Fruit fly (Drosophila melanogaster) whole organism, embryonic: ENCODE measurements around the gene Porin2.
A peak's percentile ranks its signal among the peaks of the same experiment; 100 is the strongest.

ENCODE experiments used
- Antp ChIP-seq: fragments of 200-800 bp; sonication (Bioruptor generic); optimal IDR thresholded peaks from 3 replicates; lab custom pipeline; 2016; ENCODE audit warnings: missing biosample characterization, missing genetic modification characterization
- Asciz ChIP-seq: fragments of 200-800 bp; sonication (Bioruptor generic); optimal IDR thresholded peaks from 2 replicates; lab custom pipeline; 2017; ENCODE audit warnings: missing biosample characterization, mild to moderate bottlenecking, missing genetic modification characterization, missing genetic modification reagents
- CG10321 ChIP-seq: fragments of 200-800 bp; sonication (Bioruptor generic); IDR thresholded peaks from 2 replicates; pipeline ENCODE4 v1.3.6; 2022; ENCODE audit warnings: missing biosample characterization, missing genetic modification characterization
- CG10565 ChIP-seq: fragments of 200-800 bp; sonication (Bioruptor generic); optimal IDR thresholded peaks from 3 replicates; lab custom pipeline; 2016; ENCODE audit warnings: missing biosample characterization, mild to moderate bottlenecking, missing genetic modification characterization
- CG10979 ChIP-seq: fragments of 200-800 bp; sonication (Bioruptor generic); optimal IDR thresholded peaks from 2 replicates; lab custom pipeline; 2018; ENCODE audit warnings: missing biosample characterization, mild to moderate bottlenecking, missing genetic modification characterization, moderate library complexity
- CG11723 ChIP-seq: fragments of 200-800 bp; sonication (Bioruptor generic); optimal IDR thresholded peaks from 2 replicates; lab custom pipeline; 2017; ENCODE audit warnings: missing biosample characterization, mild to moderate bottlenecking, missing genetic modification characterization
- CG12071 ChIP-seq: fragments of 200-800 bp; sonication (Bioruptor generic); optimal IDR thresholded peaks from 3 replicates; lab custom pipeline; 2018; ENCODE audit warnings: missing biosample characterization, mild to moderate bottlenecking, missing genetic modification characterization
- CG12391 ChIP-seq: fragments of 200-800 bp; sonication (Bioruptor generic); optimal IDR thresholded peaks from 3 replicates; lab custom pipeline; 2018; ENCODE audit warnings: missing biosample characterization, mild to moderate bottlenecking, missing genetic modification characterization, moderate library complexity
- CG13894 ChIP-seq: fragments of 200-800 bp; sonication (Bioruptor generic); optimal IDR thresholded peaks from 3 replicates; lab custom pipeline; 2018; ENCODE audit warnings: missing biosample characterization, mild to moderate bottlenecking, missing genetic modification characterization, moderate library complexity
- CG1602 ChIP-seq: fragments of 200-800 bp; sonication (Bioruptor generic); optimal IDR thresholded peaks from 3 replicates; lab custom pipeline; 2016; ENCODE audit warnings: missing biosample characterization, missing genetic modification characterization
- CG7987 ChIP-seq: fragments of 200-800 bp; sonication (Bioruptor generic); optimal IDR thresholded peaks from 2 replicates; lab custom pipeline; 2018; ENCODE audit warnings: missing biosample characterization, mild to moderate bottlenecking, missing genetic modification characterization, moderate library complexity
- CG8290 ChIP-seq, 3 experiments: fragments of 200-800 bp; sonication (Bioruptor generic); optimal IDR thresholded peaks; 2 replicates each; lab custom pipeline; 2016 to 2019; ENCODE audit warnings: missing biosample characterization in 3 of 3, missing genetic modification characterization in 3 of 3, mild to moderate bottlenecking in 2 of 3, moderate library complexity in 1 of 3
- CG8388 ChIP-seq: fragments of 200-800 bp; sonication (Bioruptor generic); optimal IDR thresholded peaks from 2 replicates; lab custom pipeline; 2019; ENCODE audit warnings: missing biosample characterization, mild to moderate bottlenecking, missing genetic modification characterization, moderate library complexity
- CG9609 ChIP-seq: fragments of 200-800 bp; sonication (Bioruptor generic); optimal IDR thresholded peaks from 3 replicates; lab custom pipeline; 2016; ENCODE audit warnings: missing biosample characterization, missing genetic modification characterization
- CG9797 ChIP-seq: fragments of 200-800 bp; sonication (Bioruptor generic); optimal IDR thresholded peaks from 3 replicates; lab custom pipeline; 2018; ENCODE audit warnings: missing biosample characterization, mild to moderate bottlenecking, missing genetic modification characterization
- Camta ChIP-seq: fragments of 200-800 bp; sonication (Bioruptor generic); optimal IDR thresholded peaks from 2 replicates; lab custom pipeline; 2016; ENCODE audit warnings: missing biosample characterization, missing genetic modification characterization
- D19B ChIP-seq: fragments of 200-800 bp; sonication (Bioruptor generic); optimal IDR thresholded peaks from 2 replicates; lab custom pipeline; 2017; ENCODE audit warnings: missing biosample characterization, mild to moderate bottlenecking, missing genetic modification characterization
- Dbx ChIP-seq: fragments of 200-800 bp; sonication (Bioruptor generic); IDR thresholded peaks from 3 replicates; pipeline ENCODE4 v1.3.6; 2022; ENCODE audit warnings: missing biosample characterization, missing genetic modification characterization
- Dfd ChIP-seq, 2 experiments: fragments of >200 bp; optimal IDR thresholded peaks; 2 replicates each; lab custom pipeline; 2017; ENCODE audit warnings: missing biosample characterization in 2 of 2, missing genetic modification characterization in 2 of 2
- Dip3 ChIP-seq: fragments of 200-800 bp; sonication (Bioruptor generic); optimal IDR thresholded peaks from 3 replicates; lab custom pipeline; 2016; ENCODE audit warnings: missing biosample characterization, missing genetic modification characterization
- Dref ChIP-seq: fragments of 200-800 bp; sonication (Bioruptor generic); IDR thresholded peaks from 2 replicates; pipeline ENCODE4 v1.3.6; 2022; ENCODE audit warnings: missing biosample characterization, missing genetic modification characterization
- Gug ChIP-seq: fragments of 200-800 bp; sonication (Bioruptor generic); IDR thresholded peaks from 4 replicates; pipeline ENCODE4 v1.3.6; 2022; ENCODE audit warnings: missing biosample characterization, missing genetic modification characterization
- Mad ChIP-seq: fragments of 200-800 bp; sonication (Bioruptor generic); optimal IDR thresholded peaks from 2 replicates; lab custom pipeline; 2016; ENCODE audit warnings: missing biosample characterization, missing genetic modification characterization
- NFAT ChIP-seq: fragments of 200-800 bp; sonication (Bioruptor generic); IDR thresholded peaks from 2 replicates; pipeline ENCODE4 v1.3.6; 2022; ENCODE audit warnings: missing biosample characterization, missing genetic modification characterization
- Oli ChIP-seq: fragments of 200-800 bp; sonication (Bioruptor generic); optimal IDR thresholded peaks from 2 replicates; lab custom pipeline; 2018; ENCODE audit warnings: missing biosample characterization, mild to moderate bottlenecking, missing genetic modification characterization, moderate library complexity
- Rx ChIP-seq: fragments of 200-800 bp; sonication (Bioruptor generic); IDR thresholded peaks from 2 replicates; pipeline ENCODE4 v1.3.6; 2022; ENCODE audit warnings: missing biosample characterization, missing genetic modification characterization
- Tbp ChIP-seq: fragments of >200 bp; optimal IDR thresholded peaks from 2 replicates; lab custom pipeline; 2018; ENCODE audit warnings: missing biosample characterization, missing genetic modification characterization
- bab2 ChIP-seq: fragments of 200-800 bp; sonication (Bioruptor generic); optimal IDR thresholded peaks from 2 replicates; lab custom pipeline; 2016; ENCODE audit warnings: missing biosample characterization, missing genetic modification characterization
- bigmax ChIP-seq: fragments of 200-800 bp; sonication (Bioruptor generic); optimal IDR thresholded peaks from 2 replicates; lab custom pipeline; 2018; ENCODE audit warnings: missing biosample characterization, mild to moderate bottlenecking, missing genetic modification characterization
- chm ChIP-seq: fragments of 200-800 bp; sonication (Bioruptor generic); IDR thresholded peaks from 2 replicates; pipeline ENCODE4 v1.3.6; 2022; ENCODE audit warnings: missing biosample characterization, missing genetic modification characterization
- dan ChIP-seq: fragments of 200-800 bp; sonication (Bioruptor generic); IDR thresholded peaks from 2 replicates; pipeline ENCODE4 v1.3.6; 2022; ENCODE audit warnings: missing biosample characterization, missing genetic modification characterization
- dm ChIP-seq: fragments of 200-800 bp; sonication (Bioruptor generic); optimal IDR thresholded peaks from 3 replicates; lab custom pipeline; 2016; ENCODE audit warnings: missing biosample characterization, missing genetic modification characterization
- dpn ChIP-seq, 2 experiments: fragments of 200-800 bp; sonication (Bioruptor generic); optimal IDR thresholded peaks; 3 replicates each; lab custom pipeline; 2016; ENCODE audit warnings: missing biosample characterization in 2 of 2, missing genetic modification characterization in 2 of 2
- esg ChIP-seq: fragments of 200-800 bp; sonication (Bioruptor generic); conservative IDR thresholded peaks from 2 replicates; pipeline ENCODE4 v1.3.6; 2022; ENCODE audit warnings: missing biosample characterization, missing genetic modification characterization
- gro ChIP-seq: fragments of 200-800 bp; sonication (Bioruptor generic); optimal IDR thresholded peaks from 2 replicates; lab custom pipeline; 2016; ENCODE audit warnings: missing biosample characterization, missing genetic modification characterization
- hkb ChIP-seq, 2 experiments: fragments of 200-800 bp in 1 of 2; fragments of >200 bp in 1 of 2; sonication (Bioruptor generic) in 1 of 2; IDR thresholded peaks in 1 of 2; optimal IDR thresholded peaks in 1 of 2; 2 replicates each; pipeline versions ENCODE4 v1.3.6 to Lab custom; 2017 to 2022; ENCODE audit warnings: missing biosample characterization in 1 of 2, missing genetic modification characterization in 1 of 2
- klu ChIP-seq: fragments of 200-800 bp; sonication (Bioruptor generic); IDR thresholded peaks from 2 replicates; pipeline ENCODE4 v1.3.6; 2022; ENCODE audit warnings: missing biosample characterization, missing genetic modification characterization
- kni ChIP-seq: fragments of 200-800 bp; sonication (Bioruptor generic); optimal IDR thresholded peaks from 3 replicates; lab custom pipeline; 2017; ENCODE audit warnings: mild to moderate bottlenecking, missing biosample characterization, missing genetic modification reagents, missing genetic modification characterization
- lola ChIP-seq, 3 experiments: fragments of >200 bp in 2 of 3; fragments of 200-800 bp in 1 of 3; sonication (Bioruptor generic) in 1 of 3; optimal IDR thresholded peaks; 2 replicates each; lab custom pipeline; 2017 to 2019; ENCODE audit warnings: missing biosample characterization in 3 of 3, missing genetic modification characterization in 3 of 3, mild to moderate bottlenecking in 1 of 3, moderate library complexity in 1 of 3
- otp ChIP-seq: fragments of 200-800 bp; sonication (Bioruptor generic); IDR thresholded peaks from 3 replicates; pipeline ENCODE4, ENCODE4 v1.3.6; 2022; ENCODE audit warnings: missing biosample characterization, missing genetic modification characterization
- peb ChIP-seq: fragments of 200-800 bp; sonication (Bioruptor generic); IDR thresholded peaks from 2 replicates; pipeline ENCODE4 v1.3.6; 2022; ENCODE audit warnings: missing biosample characterization, missing genetic modification characterization
- rib ChIP-seq: fragments of 200-800 bp; sonication (Bioruptor generic); IDR thresholded peaks from 2 replicates; pipeline ENCODE4 v1.3.6; 2022; ENCODE audit warnings: missing biosample characterization, missing genetic modification characterization
- row ChIP-seq: fragments of 200-800 bp; sonication (Bioruptor generic); IDR thresholded peaks from 3 replicates; pipeline ENCODE4 v1.3.6; 2022; ENCODE audit warnings: missing biosample characterization, missing genetic modification characterization
- sd ChIP-seq: fragments of 200-800 bp; sonication (Bioruptor generic); optimal IDR thresholded peaks from 3 replicates; lab custom pipeline; 2018; ENCODE audit warnings: missing biosample characterization, mild to moderate bottlenecking, missing genetic modification characterization, moderate library complexity
- sens ChIP-seq: fragments of 200-800 bp; sonication (Bioruptor generic); peaks from one replicate; lab custom pipeline; 2016; ENCODE audit warnings: missing biosample characterization, missing genetic modification characterization
- sqz ChIP-seq: fragments of 200-800 bp; sonication (Bioruptor generic); optimal IDR thresholded peaks from 3 replicates; lab custom pipeline; 2018; ENCODE audit warnings: missing biosample characterization, mild to moderate bottlenecking, missing genetic modification characterization
- stc ChIP-seq: fragments of 200-800 bp; sonication (Bioruptor generic); IDR thresholded peaks from 2 replicates; pipeline ENCODE4 v1.3.6; 2022; ENCODE audit warnings: missing biosample characterization, missing genetic modification characterization
- yki ChIP-seq: fragments of >200 bp; optimal IDR thresholded peaks from 3 replicates; lab custom pipeline; 2018
- zen2 ChIP-seq: fragments of 200-800 bp; sonication (Bioruptor generic); IDR thresholded peaks from 3 replicates; pipeline ENCODE4 v1.3.6; 2022; ENCODE audit warnings: missing biosample characterization, missing genetic modification characterization; ENCODE audit not compliant: partially characterized antibody
- zf30C ChIP-seq: fragments of 200-800 bp; sonication (Bioruptor generic); optimal IDR thresholded peaks from 3 replicates; lab custom pipeline; 2018; ENCODE audit warnings: missing biosample characterization, mild to moderate bottlenecking, missing genetic modification characterization

Gene Porin2

DNA sequence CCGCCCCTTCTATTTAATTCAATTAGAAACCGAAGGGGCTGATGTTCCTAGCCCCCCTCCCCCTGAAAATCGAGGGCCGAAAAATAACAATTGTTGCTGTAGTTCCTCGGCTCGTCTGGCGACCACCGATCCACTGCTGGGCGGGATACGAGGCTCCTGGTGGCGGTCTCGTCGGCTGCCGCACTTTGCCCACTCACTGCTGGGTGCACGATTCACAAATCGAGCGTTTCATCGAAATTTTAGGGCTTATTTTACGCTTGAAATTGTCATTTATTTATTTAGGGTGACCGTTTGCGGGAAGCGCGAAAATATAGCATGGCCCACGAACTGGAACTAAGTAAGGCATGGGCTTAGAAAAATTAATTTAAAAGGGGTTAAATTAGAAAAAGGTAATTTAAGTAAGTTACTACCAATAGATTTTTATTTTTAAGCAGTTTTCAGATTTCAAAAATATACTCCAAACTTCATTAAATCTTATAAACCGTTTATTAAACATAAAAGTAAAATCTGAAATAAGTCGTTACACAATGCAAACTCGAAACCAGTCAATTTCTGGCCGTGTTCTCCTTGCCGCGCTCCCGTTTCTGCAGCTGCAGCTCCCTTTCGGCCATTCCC, 9.6 kb upstream of the Porin2 start, which contains the start of gene Dnz1 (continued):
- no peak for TF ChIP-seq zen2
- TF ChIP-seq chm = peak; percentile 58
- no peak for TF ChIP-seq dan (GFP tag; lab: Robert Waterston, UW)
- peak; percentile 57 for TF ChIP-seq CG12391 (tag; lab: Kevin White, UChicago)
- peak; percentile 20 for TF ChIP-seq CG1602 (GFP tag; lab: Kevin White, UChicago)
- no peak for TF ChIP-seq dm
- TF ChIP-seq esg = peak; percentile 33; the same call in 1 of the 2 replicates
- peak; percentile 49; the same call in 2 of the 3 replicates for TF ChIP-seq Dbx (GFP tag; lab: Robert Waterston, UW)
- no peak for TF ChIP-seq CG10321
- peak; percentile 53 for TF ChIP-seq stc (GFP tag; lab: Robert Waterston, UW)
- TF ChIP-seq CG13894 (tag; lab: Kevin White, UChicago) = peak; percentile 39
- TF ChIP-seq CG12071 (GFP tag; lab: Kevin White, UChicago) = no peak
- no peak for TF ChIP-seq yki (lab: Kevin White, UChicago)
- TF ChIP-seq Dip3 = peak; percentile 32
- TF ChIP-seq Antp (GFP tag; lab: Kevin White, UChicago) = no peak
- peak; percentile 3 for TF ChIP-seq Camta (GFP tag; lab: Kevin White, UChicago)
- TF ChIP-seq CG9797 = peak; percentile 50
- no peak for TF ChIP-seq Mad (GFP tag; lab: Kevin White, UChicago)
- no peak for TF ChIP-seq peb (GFP tag; lab: Robert Waterston, UW)
- no peak for TF ChIP-seq CG8290 (GFP tag; optimal IDR thresholded peaks at IDR 0.05; lab: Kevin White, UChicago)
- TF ChIP-seq CG8290 (tag; optimal IDR thresholded peaks at IDR 0.05; lab: Kevin White, UChicago) = no peak
- no peak for TF ChIP-seq Asciz (GFP tag; lab: Kevin White, UChicago)
- TF ChIP-seq CG11723 (GFP tag; lab: Kevin White, UChicago) = no peak
- no peak for TF ChIP-seq hkb (optimal IDR thresholded peaks at IDR 0.05; lab: Kevin White, UChicago)
- TF ChIP-seq hkb (GFP tag; IDR thresholded peaks at IDR 0.05; lab: Robert Waterston, UW) = 0 out of 2 replicates have a peak, but pooled peaks have one; percentile 35
- TF ChIP-seq Tbp (GFP tag; lab: Kevin White, UChicago) = no peak
- TF ChIP-seq sqz (GFP tag; lab: Kevin White, UChicago) = no peak
- peak; percentile 89 for TF ChIP-seq row
- no peak for TF ChIP-seq sd (tag; lab: Kevin White, UChicago)
- no peak for TF ChIP-seq gro
- peak; percentile 53 for TF ChIP-seq CG10979 (tag; lab: Kevin White, UChicago)
- TF ChIP-seq CG8388 (GFP tag; lab: Kevin White, UChicago) = peak; percentile 10
- peak; percentile 45 for TF ChIP-seq Rx
- no peak for TF ChIP-seq CG9609
- peak in 1 of 2 experiments; percentile 54 for TF ChIP-seq dpn (GFP tag; optimal IDR thresholded peaks at IDR 0.05; lab: Kevin White, UChicago)
- peak; percentile 46 for TF ChIP-seq bab2
- TF ChIP-seq rib (GFP tag; lab: Robert Waterston, UW) = peak; percentile 26; the same call in 1 of the 2 replicates
- peak; percentile 4 for TF ChIP-seq CG7987 (GFP tag; lab: Kevin White, UChicago)
- peak; percentile 37 for TF ChIP-seq Oli (tag; lab: Kevin White, UChicago)
- TF ChIP-seq klu = 0 out of 2 replicates have a peak, but pooled peaks have one; percentile 26
- TF ChIP-seq D19B (GFP tag; lab: Kevin White, UChicago) = no peak
- peak; percentile 59; the same call in 1 of the 3 replicates for TF ChIP-seq otp
- no peak for TF ChIP-seq Dfd (GFP tag; optimal IDR thresholded peaks at IDR 0.05; lab: Kevin White, UChicago)
- TF ChIP-seq bigmax (GFP tag; lab: Kevin White, UChicago) = no peak
- peak; percentile 50; the same call in 2 of the 4 replicates for TF ChIP-seq Gug
- TF ChIP-seq CG10565 (GFP tag; lab: Kevin White, UChicago) = no peak
- TF ChIP-seq Dref (GFP tag; lab: Robert Waterston, UW) = no peak
- TF ChIP-seq lola (GFP tag; optimal IDR thresholded peaks at IDR 0.05; lab: Kevin White, UChicago) = no peak
- no peak for TF ChIP-seq kni (GFP tag; lab: Kevin White, UChicago)
- TF ChIP-seq sens (GFP tag; lab: Kevin White, UChicago) = peak; percentile 83
- TF ChIP-seq NFAT (GFP tag; lab: Robert Waterston, UW) = peak; percentile 79
- TF ChIP-seq zf30C (GFP tag; lab: Kevin White, UChicago) = no peak
